Fruit fly (Drosophila melanogaster) whole organism: ENCODE data around the gene CG42820.

Experiments
- CG8478 ChIP-seq: fragments of >200 bp; optimal IDR thresholded peaks from 2 replicates; lab custom pipeline; 2018; ENCODE audit warnings: inconsistent platforms
- Dll ChIP-seq: fragments of >200 bp; optimal IDR thresholded peaks from 2 replicates; lab custom pipeline; 2017
- pan ChIP-seq: fragments of >200 bp; optimal IDR thresholded peaks from 2 replicates; lab custom pipeline; 2017
- psq ChIP-seq: fragments of >200 bp; optimal IDR thresholded peaks from 2 replicates; lab custom pipeline; 2017
- usp ChIP-seq: fragments of >200 bp; optimal IDR thresholded peaks from 2 replicates; lab custom pipeline; 2017; ENCODE audit warnings: missing biosample characterization, missing genetic modification characterization, mixed read lengths

- no peak for TF ChIP-seq CG8478 (lab: Kevin White, UChicago)
- TF ChIP-seq psq (lab: Kevin White, UChicago) = no peak
- no peak for TF ChIP-seq Dll
- no peak for TF ChIP-seq usp (GFP tag; lab: Kevin White, UChicago)
- TF ChIP-seq pan (lab: Kevin White, UChicago) = no peak
These were observed 25.4 kb upstream of the CG42820 start for dm6 chr2L:8417562-8417961.
